Worm (Caenorhabditis elegans) whole organism, early embryonic: ENCODE results near the gene F30H5.3.

Source experiments
- B0310.2 ChIP-seq: sonication (generic microtip); optimal IDR thresholded peaks from 2 replicates; lab custom pipeline; 2016; ENCODE audit warnings: mild to moderate bottlenecking, missing genetic modification characterization, missing compliant biosample characterization
- F13C5.2 ChIP-seq: sonication (generic microtip); optimal IDR thresholded peaks from 2 replicates; lab custom pipeline; 2017; ENCODE audit warnings: mild to moderate bottlenecking, missing genetic modification characterization, inconsistent platforms, missing compliant biosample characterization
- aly-1 ChIP-seq: sonication (generic microtip); optimal IDR thresholded peaks from 2 replicates; lab custom pipeline; 2016; ENCODE audit warnings: missing genetic modification characterization, missing compliant biosample characterization
- ama-1 ChIP-seq: fragments of 150-350 bp; optimal IDR thresholded peaks from 2 replicates; lab custom pipeline; 2014
- ceh-13 ChIP-seq: fragments of 200-800 bp; sonication (Bioruptor generic); optimal IDR thresholded peaks from 2 replicates; lab custom pipeline; 2018; ENCODE audit warnings: mild to moderate bottlenecking, missing genetic modification characterization, missing compliant biosample characterization
- ceh-36 ChIP-seq: sonication (generic microtip); optimal IDR thresholded peaks from 2 replicates; lab custom pipeline; 2016; ENCODE audit warnings: missing genetic modification characterization, inconsistent platforms, missing compliant biosample characterization
- ets-7 ChIP-seq: sonication (generic microtip); optimal IDR thresholded peaks from 2 replicates; lab custom pipeline; 2016; ENCODE audit warnings: missing genotype, missing genetic modification characterization, missing compliant biosample characterization
- flt-1 ChIP-seq: fragments of 200-800 bp; sonication (Bioruptor generic); IDR thresholded peaks from 2 replicates; pipeline ENCODE4 v1.3.6; 2022; ENCODE audit warnings: missing genetic modification characterization, missing compliant biosample characterization
- hmbx-1 ChIP-seq: sonication (generic microtip); optimal IDR thresholded peaks from 2 replicates; lab custom pipeline; 2016; ENCODE audit warnings: mild to moderate bottlenecking, missing genetic modification characterization, missing compliant biosample characterization
- hmg-4 ChIP-seq: fragments of 200-800 bp; sonication (Bioruptor generic); optimal IDR thresholded peaks from 2 replicates; lab custom pipeline; 2018; ENCODE audit warnings: mild to moderate bottlenecking, missing genetic modification characterization, missing compliant biosample characterization
- hnd-1 ChIP-seq: sonication (generic microtip); optimal IDR thresholded peaks from 2 replicates; lab custom pipeline; 2016; ENCODE audit warnings: missing genetic modification characterization, missing compliant biosample characterization
- pes-1 ChIP-seq: fragments of 200-800 bp; sonication (Bioruptor generic); IDR thresholded peaks from 2 replicates; pipeline ENCODE4 v1.3.6; 2022; ENCODE audit warnings: missing genetic modification reagents, missing genetic modification characterization, missing compliant biosample characterization
- scrt-1 ChIP-seq: fragments of 200-800 bp; sonication (Bioruptor generic); IDR thresholded peaks from 2 replicates; pipeline ENCODE4 v1.3.6; 2022; ENCODE audit warnings: missing genetic modification characterization, missing compliant biosample characterization
- sea-1 ChIP-seq: fragments of 200-800 bp; sonication (Bioruptor generic); conservative IDR thresholded peaks from 2 replicates; pipeline ENCODE4 v1.3.6; 2022; ENCODE audit warnings: missing genetic modification characterization, missing compliant biosample characterization
- tbx-11 ChIP-seq: fragments of 200-800 bp; sonication (Bioruptor generic); IDR thresholded peaks from 2 replicates; pipeline ENCODE4 v1.3.6; 2022; ENCODE audit warnings: missing genetic modification characterization, missing compliant biosample characterization
- tbx-37 ChIP-seq: fragments of 200-800 bp; sonication (Bioruptor generic); conservative IDR thresholded peaks from 2 replicates; pipeline ENCODE4 v1.3.6; 2022; ENCODE audit warnings: missing genetic modification reagents, missing genetic modification characterization, missing compliant biosample characterization
- tra-4 ChIP-seq: sonication (generic microtip); optimal IDR thresholded peaks from 2 replicates; lab custom pipeline; 2017; ENCODE audit warnings: missing genetic modification characterization, missing compliant biosample characterization

The F30H5.3 gene

ce11 chrIII:512117-512516 is at the start of gene F30H5.3:
Gene F30H5.3 (minus strand): TSS chrIII:512217.
- TF ChIP-seq hmbx-1 (tag; lab: Kevin White, UChicago) (no peak), sea-1 (no peak), F13C5.2 (tag; lab: Kevin White, UChicago) (no peak), B0310.2 (no peak)

DNA sequence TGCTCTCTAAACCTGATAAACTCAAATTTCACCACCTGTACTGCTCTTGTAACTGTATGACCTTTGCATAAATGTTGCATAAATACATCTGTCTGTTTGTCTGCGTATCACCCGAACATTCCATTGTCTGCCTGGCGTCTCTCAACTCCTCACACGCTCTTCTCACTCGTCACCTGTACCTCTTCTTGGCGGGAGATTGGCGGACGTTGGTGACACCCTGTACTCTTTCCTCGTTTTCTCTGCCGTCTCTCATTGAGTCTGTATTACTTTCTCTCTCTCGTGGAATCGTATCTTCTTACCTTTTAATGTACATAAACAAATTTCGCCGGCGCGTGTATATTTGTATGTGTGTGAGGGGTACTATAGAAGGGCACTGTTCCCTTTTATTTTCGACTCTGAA is 46.8 kb upstream of the F30H5.3 start:
- TF ChIP-seq ets-7 (tag; lab: Kevin White, UChicago) (no peak), hmg-4 (GFP tag; lab: Kevin White, UChicago) (peak; percentile 14)

ce11 chrIII:558083-558482 is 46.1 kb upstream of the F30H5.3 start:
- TF ChIP-seq tbx-11 (GFP tag; lab: Robert Waterston, UW) (no peak), ets-7 (tag; lab: Kevin White, UChicago) (no peak), ceh-36 (tag; lab: Kevin White, UChicago) (no peak), scrt-1 (no peak), tra-4 (tag; lab: Kevin White, UChicago) (no peak), F13C5.2 (tag; lab: Kevin White, UChicago) (no peak), flt-1 (no peak), hmg-4 (GFP tag; lab: Kevin White, UChicago) (no peak), hmbx-1 (tag; lab: Kevin White, UChicago) (no peak), ceh-13 (no peak), hnd-1 (no peak)

DNA sequence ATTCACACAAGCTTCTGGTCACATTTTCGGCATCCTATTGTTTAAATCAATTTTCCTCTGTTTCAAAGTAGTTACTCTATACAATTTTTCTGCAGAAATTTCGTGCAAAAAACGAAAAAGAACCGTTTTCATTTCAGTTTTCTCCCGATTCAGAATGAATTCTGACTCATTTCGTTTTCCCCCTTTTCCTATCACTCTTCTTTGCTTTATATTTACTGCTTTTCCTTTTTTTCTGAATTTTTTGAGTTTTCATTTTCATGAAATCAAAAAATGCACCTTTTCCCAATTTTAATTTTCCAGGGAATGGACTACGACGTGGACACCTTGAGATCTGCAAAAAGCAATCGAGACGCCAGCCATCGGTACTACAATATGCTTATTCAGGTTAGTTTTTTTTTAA is 43.6 kb upstream of the F30H5.3 start, which contains the start of gene B0353.1:
TSS of gene B0353.1 (plus strand) at position 301 of the 400 bp plus-strand sequence.
- no peak for TF ChIP-seq ceh-36 (tag; lab: Kevin White, UChicago)
- no peak for TF ChIP-seq B0310.2
- TF ChIP-seq tbx-11 (GFP tag; lab: Robert Waterston, UW), result no peak
- no peak for TF ChIP-seq ets-7 (tag; lab: Kevin White, UChicago)
- TF ChIP-seq hmg-4 (GFP tag; lab: Kevin White, UChicago), result no peak
- no peak for TF ChIP-seq F13C5.2 (tag; lab: Kevin White, UChicago)
- no peak for TF ChIP-seq tbx-37
- no peak for TF ChIP-seq ceh-13
- no peak for TF ChIP-seq hnd-1
- TF ChIP-seq sea-1, result no peak
- no peak for TF ChIP-seq pes-1
- no peak for TF ChIP-seq hmbx-1 (tag; lab: Kevin White, UChicago)
- no peak for TF ChIP-seq tra-4 (tag; lab: Kevin White, UChicago)
- no peak for TF ChIP-seq scrt-1

ce11 chrIII:549231-549630 is 37.2 kb upstream of the F30H5.3 start:
- TF ChIP-seq hmbx-1 (tag; lab: Kevin White, UChicago) (no peak), tbx-37 (no peak), ceh-36 (tag; lab: Kevin White, UChicago) (no peak), tbx-11 (GFP tag; lab: Robert Waterston, UW) (no peak), ama-1 (no peak), aly-1 (tag; lab: Kevin White, UChicago) (no peak), hmg-4 (GFP tag; lab: Kevin White, UChicago) (no peak), tra-4 (tag; lab: Kevin White, UChicago) (no peak), sea-1 (no peak), hnd-1 (no peak), B0310.2 (no peak), flt-1 (no peak), scrt-1 (no peak), ceh-13 (no peak), F13C5.2 (tag; lab: Kevin White, UChicago) (no peak), ets-7 (tag; lab: Kevin White, UChicago) (no peak), pes-1 (no peak)

DNA sequence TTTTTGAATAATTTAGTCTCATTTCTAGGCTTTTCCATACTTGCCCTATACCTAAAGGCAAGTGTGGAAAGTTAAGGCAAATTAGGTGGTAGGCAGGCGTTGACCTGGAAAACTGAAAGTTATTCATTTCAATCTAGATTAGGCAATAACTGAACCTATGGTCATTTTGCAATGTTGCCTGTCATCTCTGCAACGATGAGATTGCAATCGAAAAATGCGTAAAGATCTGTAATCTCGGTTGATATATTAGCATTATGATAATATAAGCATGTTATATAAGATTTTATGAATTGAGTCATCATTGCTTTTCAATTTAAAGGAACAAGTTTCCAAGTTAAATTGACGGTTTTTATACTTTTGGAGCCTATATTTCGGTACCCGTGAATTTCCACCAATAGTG is 35.7 kb upstream of the F30H5.3 start:
- TF ChIP-seq ama-1, result no peak
- TF ChIP-seq aly-1 (tag; lab: Kevin White, UChicago), result no peak
- no peak for TF ChIP-seq B0310.2
- TF ChIP-seq tbx-37, result no peak
- TF ChIP-seq tra-4 (tag; lab: Kevin White, UChicago), result no peak
- TF ChIP-seq ceh-36 (tag; lab: Kevin White, UChicago), result no peak
- TF ChIP-seq tbx-11 (GFP tag; lab: Robert Waterston, UW), result no peak
- TF ChIP-seq hmg-4 (GFP tag; lab: Kevin White, UChicago), result no peak

ce11 chrIII:541766-542165 is 29.7 kb upstream of the F30H5.3 start, which contains the start of gene T22F7.1:
Gene T22F7.1 (plus strand): TSS chrIII:542066.
- no peak for TF ChIP-seq ama-1
- no peak for TF ChIP-seq aly-1 (tag; lab: Kevin White, UChicago)
- TF ChIP-seq ets-7 (tag; lab: Kevin White, UChicago), result no peak
- TF ChIP-seq hmbx-1 (tag; lab: Kevin White, UChicago), result no peak
- no peak for TF ChIP-seq ceh-13
- TF ChIP-seq flt-1, result no peak
- TF ChIP-seq sea-1, result no peak

- TF ChIP-seq tra-4 (tag; lab: Kevin White, UChicago), result no peak
- TF ChIP-seq hmbx-1 (tag; lab: Kevin White, UChicago), result no peak
- TF ChIP-seq tbx-37, result no peak
- no peak for TF ChIP-seq B0310.2
- no peak for TF ChIP-seq tbx-11 (GFP tag; lab: Robert Waterston, UW)
- TF ChIP-seq sea-1, result no peak
- TF ChIP-seq ceh-13, result no peak
- TF ChIP-seq aly-1 (tag; lab: Kevin White, UChicago), result no peak
- no peak for TF ChIP-seq flt-1
- no peak for TF ChIP-seq ceh-36 (tag; lab: Kevin White, UChicago)
- TF ChIP-seq hnd-1, result no peak
- no peak for TF ChIP-seq scrt-1
- no peak for TF ChIP-seq pes-1
- TF ChIP-seq hmg-4 (GFP tag; lab: Kevin White, UChicago), result no peak
- TF ChIP-seq F13C5.2 (tag; lab: Kevin White, UChicago), result no peak
These were observed 25.0 kb upstream of the F30H5.3 start for ce11 chrIII:537054-537453.
